Worm (Caenorhabditis elegans) whole organism, early embryonic: ENCODE data around the gene srab-1.

Experiments
- B0310.2 ChIP-seq: sonication (generic microtip); optimal IDR thresholded peaks from 2 replicates; lab custom pipeline; 2016; ENCODE audit warnings: mild to moderate bottlenecking, missing genetic modification characterization, missing compliant biosample characterization
- F13C5.2 ChIP-seq: sonication (generic microtip); optimal IDR thresholded peaks from 2 replicates; lab custom pipeline; 2017; ENCODE audit warnings: mild to moderate bottlenecking, missing genetic modification characterization, inconsistent platforms, missing compliant biosample characterization
- aly-1 ChIP-seq: sonication (generic microtip); optimal IDR thresholded peaks from 2 replicates; lab custom pipeline; 2016; ENCODE audit warnings: missing genetic modification characterization, missing compliant biosample characterization
- ama-1 ChIP-seq: fragments of 150-350 bp; optimal IDR thresholded peaks from 2 replicates; lab custom pipeline; 2014
- ceh-13 ChIP-seq: fragments of 200-800 bp; sonication (Bioruptor generic); optimal IDR thresholded peaks from 2 replicates; lab custom pipeline; 2018; ENCODE audit warnings: mild to moderate bottlenecking, missing genetic modification characterization, missing compliant biosample characterization
- ceh-36 ChIP-seq: sonication (generic microtip); optimal IDR thresholded peaks from 2 replicates; lab custom pipeline; 2016; ENCODE audit warnings: missing genetic modification characterization, inconsistent platforms, missing compliant biosample characterization
- ets-7 ChIP-seq: sonication (generic microtip); optimal IDR thresholded peaks from 2 replicates; lab custom pipeline; 2016; ENCODE audit warnings: missing genotype, missing genetic modification characterization, missing compliant biosample characterization
- flt-1 ChIP-seq: fragments of 200-800 bp; sonication (Bioruptor generic); IDR thresholded peaks from 2 replicates; pipeline ENCODE4 v1.3.6; 2022; ENCODE audit warnings: missing genetic modification characterization, missing compliant biosample characterization
- hmbx-1 ChIP-seq: sonication (generic microtip); optimal IDR thresholded peaks from 2 replicates; lab custom pipeline; 2016; ENCODE audit warnings: mild to moderate bottlenecking, missing genetic modification characterization, missing compliant biosample characterization
- hmg-4 ChIP-seq: fragments of 200-800 bp; sonication (Bioruptor generic); optimal IDR thresholded peaks from 2 replicates; lab custom pipeline; 2018; ENCODE audit warnings: mild to moderate bottlenecking, missing genetic modification characterization, missing compliant biosample characterization
- hnd-1 ChIP-seq: sonication (generic microtip); optimal IDR thresholded peaks from 2 replicates; lab custom pipeline; 2016; ENCODE audit warnings: missing genetic modification characterization, missing compliant biosample characterization
- pes-1 ChIP-seq: fragments of 200-800 bp; sonication (Bioruptor generic); IDR thresholded peaks from 2 replicates; pipeline ENCODE4 v1.3.6; 2022; ENCODE audit warnings: missing genetic modification reagents, missing genetic modification characterization, missing compliant biosample characterization
- scrt-1 ChIP-seq: fragments of 200-800 bp; sonication (Bioruptor generic); IDR thresholded peaks from 2 replicates; pipeline ENCODE4 v1.3.6; 2022; ENCODE audit warnings: missing genetic modification characterization, missing compliant biosample characterization
- sea-1 ChIP-seq: fragments of 200-800 bp; sonication (Bioruptor generic); conservative IDR thresholded peaks from 2 replicates; pipeline ENCODE4 v1.3.6; 2022; ENCODE audit warnings: missing genetic modification characterization, missing compliant biosample characterization
- tbx-11 ChIP-seq: fragments of 200-800 bp; sonication (Bioruptor generic); IDR thresholded peaks from 2 replicates; pipeline ENCODE4 v1.3.6; 2022; ENCODE audit warnings: missing genetic modification characterization, missing compliant biosample characterization
- tbx-37 ChIP-seq: fragments of 200-800 bp; sonication (Bioruptor generic); conservative IDR thresholded peaks from 2 replicates; pipeline ENCODE4 v1.3.6; 2022; ENCODE audit warnings: missing genetic modification reagents, missing genetic modification characterization, missing compliant biosample characterization
- tra-4 ChIP-seq: sonication (generic microtip); optimal IDR thresholded peaks from 2 replicates; lab custom pipeline; 2017; ENCODE audit warnings: missing genetic modification characterization, missing compliant biosample characterization

The srab-1 gene

ce11 chrV:5130018-5130417 is 28.1 kb upstream of the srab-1 start, which contains the start of gene F14F9.8:
F14F9.8 (plus strand) TSS chrV:5130318.
- TF ChIP-seq tra-4 (tag; lab: Kevin White, UChicago): no peak
- no peak for TF ChIP-seq hnd-1
- no peak for TF ChIP-seq sea-1
- no peak for TF ChIP-seq F13C5.2 (tag; lab: Kevin White, UChicago)
- no peak for TF ChIP-seq aly-1 (tag; lab: Kevin White, UChicago)
- no peak for TF ChIP-seq ama-1
- TF ChIP-seq scrt-1 (GFP tag; lab: Robert Waterston, UW): no peak
- no peak for TF ChIP-seq flt-1 (GFP tag; lab: Robert Waterston, UW)
- TF ChIP-seq pes-1 (GFP tag; lab: Robert Waterston, UW): no peak
- no peak for TF ChIP-seq hmbx-1 (tag; lab: Kevin White, UChicago)
- no peak for TF ChIP-seq B0310.2 (tag; lab: Kevin White, UChicago)
- TF ChIP-seq hmg-4: no peak

DNA sequence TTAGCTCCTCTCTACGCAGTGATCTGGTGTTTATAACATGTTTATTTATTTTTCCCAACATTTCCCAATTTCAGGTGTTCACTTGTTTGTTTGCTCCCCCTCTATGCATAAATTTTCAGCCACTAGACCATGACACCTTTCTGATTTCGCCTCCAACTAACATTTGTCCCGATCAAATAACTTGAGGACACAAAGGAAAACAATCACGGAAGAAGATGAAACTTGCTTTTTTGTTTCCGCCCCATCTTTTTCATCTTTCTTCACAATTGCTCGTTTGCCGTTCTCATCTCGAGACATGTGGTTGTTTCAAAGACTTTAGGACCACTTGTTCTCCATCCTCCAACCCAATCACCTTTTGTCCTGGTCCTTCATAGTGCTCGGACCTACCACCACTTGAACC is 24.9 kb upstream of the srab-1 start, which contains the start of gene F14F9.5:
F14F9.5 (plus strand) TSS at position 301 of the 400 bp plus-strand sequence.
- no peak for TF ChIP-seq ceh-13
- TF ChIP-seq scrt-1 (GFP tag; lab: Robert Waterston, UW): no peak
- TF ChIP-seq B0310.2 (tag; lab: Kevin White, UChicago): no peak
- TF ChIP-seq F13C5.2 (tag; lab: Kevin White, UChicago): no peak
- no peak for TF ChIP-seq hmg-4
- TF ChIP-seq pes-1 (GFP tag; lab: Robert Waterston, UW): no peak
- no peak for TF ChIP-seq sea-1
- TF ChIP-seq hmbx-1 (tag; lab: Kevin White, UChicago): no peak
- TF ChIP-seq tra-4 (tag; lab: Kevin White, UChicago): no peak
- no peak for TF ChIP-seq ceh-36 (tag; lab: Kevin White, UChicago)
- TF ChIP-seq tbx-37 (GFP tag; lab: Robert Waterston, UW): no peak
- no peak for TF ChIP-seq hnd-1
- no peak for TF ChIP-seq aly-1 (tag; lab: Kevin White, UChicago)
- TF ChIP-seq ama-1: no peak
- no peak for TF ChIP-seq tbx-11 (GFP tag; lab: Robert Waterston, UW)
- no peak for TF ChIP-seq flt-1 (GFP tag; lab: Robert Waterston, UW)
- no peak for TF ChIP-seq ets-7 (tag; lab: Kevin White, UChicago)

- TF ChIP-seq aly-1 (tag; lab: Kevin White, UChicago) (no peak), ama-1 (no peak), hmbx-1 (tag; lab: Kevin White, UChicago) (no peak), tra-4 (tag; lab: Kevin White, UChicago) (no peak), tbx-11 (GFP tag; lab: Robert Waterston, UW) (no peak), ceh-13 (no peak), scrt-1 (GFP tag; lab: Robert Waterston, UW) (no peak), hmg-4 (no peak), flt-1 (GFP tag; lab: Robert Waterston, UW) (no peak), pes-1 (GFP tag; lab: Robert Waterston, UW) (no peak), B0310.2 (tag; lab: Kevin White, UChicago) (no peak), hnd-1 (no peak), ets-7 (tag; lab: Kevin White, UChicago) (no peak), ceh-36 (tag; lab: Kevin White, UChicago) (no peak), tbx-37 (GFP tag; lab: Robert Waterston, UW) (no peak), sea-1 (no peak), F13C5.2 (tag; lab: Kevin White, UChicago) (no peak)
Observed at ce11 chrV:5119679-5120078, 17.8 kb upstream of the srab-1 start, which contains the start of gene sid-1. sid-1 (plus strand) TSS chrV:5119970.

DNA sequence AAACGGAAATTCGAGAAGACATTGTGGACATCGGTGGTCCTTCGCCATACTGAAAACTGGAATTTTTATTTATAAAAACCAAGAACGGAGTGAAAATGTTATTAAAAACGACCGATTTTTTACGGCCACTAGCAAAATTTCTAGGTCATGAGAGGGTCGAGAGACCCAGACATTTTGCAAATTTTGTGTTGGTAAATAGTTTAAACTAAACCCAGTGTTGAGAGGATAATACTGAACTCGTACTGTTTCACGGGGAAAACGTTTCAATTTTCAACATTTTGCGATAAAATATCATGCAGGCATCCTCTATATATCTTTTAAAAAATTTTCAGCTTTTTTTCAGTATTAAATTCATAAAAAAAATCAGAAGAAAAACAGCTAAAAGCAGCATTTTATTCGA is 17.2 kb upstream of the srab-1 start, which contains the start of gene C04F5.9:
C04F5.9 (minus strand) TSS at position 101 of the 400 bp plus-strand sequence.
- TF ChIP-seq ceh-13 (no peak), hmg-4 (no peak), scrt-1 (GFP tag; lab: Robert Waterston, UW) (no peak), aly-1 (tag; lab: Kevin White, UChicago) (no peak), hmbx-1 (tag; lab: Kevin White, UChicago) (no peak), hnd-1 (no peak), ama-1 (no peak), tbx-37 (GFP tag; lab: Robert Waterston, UW) (no peak), sea-1 (no peak), F13C5.2 (tag; lab: Kevin White, UChicago) (no peak), ceh-36 (tag; lab: Kevin White, UChicago) (no peak), tra-4 (tag; lab: Kevin White, UChicago) (no peak), tbx-11 (GFP tag; lab: Robert Waterston, UW) (no peak), B0310.2 (tag; lab: Kevin White, UChicago) (no peak), flt-1 (GFP tag; lab: Robert Waterston, UW) (no peak), pes-1 (GFP tag; lab: Robert Waterston, UW) (no peak)

DNA sequence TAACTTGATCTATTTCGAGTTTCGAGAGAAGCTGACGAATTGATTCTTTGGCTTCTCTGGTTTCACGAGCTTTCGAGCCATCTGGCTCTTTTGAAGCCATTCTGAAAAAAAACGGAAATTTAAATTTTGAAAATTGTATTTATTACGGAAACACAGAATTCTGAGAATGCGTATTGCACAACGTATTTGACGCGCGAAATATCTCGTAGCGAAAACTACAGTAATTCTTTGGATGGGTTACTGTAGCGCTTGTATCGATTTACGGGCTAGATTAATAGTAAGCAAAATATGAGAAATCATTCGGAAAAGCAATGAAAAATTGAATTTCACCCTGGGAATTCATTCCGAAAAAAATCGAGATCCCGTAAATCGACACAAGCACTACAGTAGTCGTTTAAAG is 11.7 kb upstream of the srab-1 start, which contains the start of gene C04F5.8:
C04F5.8 (minus strand) TSS at position 101 of the 400 bp plus-strand sequence.
- TF ChIP-seq F13C5.2 (tag; lab: Kevin White, UChicago): no peak

- TF ChIP-seq tra-4 (tag; lab: Kevin White, UChicago): no peak
- no peak for TF ChIP-seq flt-1 (GFP tag; lab: Robert Waterston, UW)
- TF ChIP-seq ceh-36 (tag; lab: Kevin White, UChicago): no peak
- no peak for TF ChIP-seq sea-1
- TF ChIP-seq hnd-1: no peak
Observed at ce11 chrV:5110684-5111083, 8.8 kb upstream of the srab-1 start, which contains the start of gene ugt-63. ugt-63 (minus strand) TSS chrV:5110772.

DNA sequence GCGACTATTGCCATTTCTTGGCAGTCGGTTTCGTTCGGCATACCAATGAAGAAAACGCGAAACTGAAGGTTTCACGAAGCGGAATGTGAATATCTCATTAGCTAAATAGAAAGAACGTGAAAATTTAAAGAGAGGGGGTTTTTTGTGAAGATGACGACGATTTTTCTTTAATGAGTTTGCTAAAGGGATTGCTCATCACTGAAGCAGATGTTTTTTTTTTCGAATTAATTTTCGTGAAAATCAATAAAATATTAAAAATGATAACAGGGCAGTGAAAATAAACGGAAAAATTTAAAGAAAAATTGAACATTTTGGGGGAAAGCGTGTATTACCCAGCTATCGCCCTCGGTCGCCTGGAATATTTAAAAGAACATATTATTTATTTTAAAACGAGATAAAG is 5.9 kb upstream of the srab-1 start, which contains the start of gene srab-3:
srab-3 (minus strand) TSS at position 101 of the 400 bp plus-strand sequence.
- TF ChIP-seq ama-1 (no peak), ets-7 (tag; lab: Kevin White, UChicago) (no peak), B0310.2 (tag; lab: Kevin White, UChicago) (no peak), scrt-1 (GFP tag; lab: Robert Waterston, UW) (no peak), ceh-13 (no peak), pes-1 (GFP tag; lab: Robert Waterston, UW) (no peak), ceh-36 (tag; lab: Kevin White, UChicago) (no peak), tbx-11 (GFP tag; lab: Robert Waterston, UW) (no peak), tra-4 (tag; lab: Kevin White, UChicago) (no peak), aly-1 (tag; lab: Kevin White, UChicago) (no peak), tbx-37 (GFP tag; lab: Robert Waterston, UW) (no peak), hnd-1 (no peak), sea-1 (no peak)
